Fruit fly (Drosophila melanogaster): ENCODE data around the gene PolQ.

dm6 chr3R:12691422-12692101 is 20.5 kb downstream of the PolQ start, which contains the start of gene Arp1:
- TF ChIP-seq CG8301 (tag; optimal IDR thresholded peaks at IDR 0.05) (no peak), Snoo (tag; optimal IDR thresholded peaks at IDR 0.05) (no peak), CG12605 (GFP tag; IDR thresholded peaks at IDR 0.05) (no peak), D1 (tag; optimal IDR thresholded peaks at IDR 0.05) (no peak), CG10348 (GFP tag; IDR thresholded peaks at IDR 0.05) (no peak)

All from whole organism, pupa.